Worm (Caenorhabditis elegans) whole organism, early embryonic: ENCODE data around the gene D1086.19.

ENCODE experiments used
- B0310.2 ChIP-seq: sonication (generic microtip); optimal IDR thresholded peaks from 2 replicates; lab custom pipeline; 2016; ENCODE audit warnings: mild to moderate bottlenecking, missing genetic modification characterization, missing compliant biosample characterization
- F13C5.2 ChIP-seq: sonication (generic microtip); optimal IDR thresholded peaks from 2 replicates; lab custom pipeline; 2017; ENCODE audit warnings: mild to moderate bottlenecking, missing genetic modification characterization, inconsistent platforms, missing compliant biosample characterization
- aly-1 ChIP-seq: sonication (generic microtip); optimal IDR thresholded peaks from 2 replicates; lab custom pipeline; 2016; ENCODE audit warnings: missing genetic modification characterization, missing compliant biosample characterization
- ama-1 ChIP-seq: fragments of 150-350 bp; optimal IDR thresholded peaks from 2 replicates; lab custom pipeline; 2014
- ceh-13 ChIP-seq: fragments of 200-800 bp; sonication (Bioruptor generic); optimal IDR thresholded peaks from 2 replicates; lab custom pipeline; 2018; ENCODE audit warnings: mild to moderate bottlenecking, missing genetic modification characterization, missing compliant biosample characterization
- ets-7 ChIP-seq: sonication (generic microtip); optimal IDR thresholded peaks from 2 replicates; lab custom pipeline; 2016; ENCODE audit warnings: missing genotype, missing genetic modification characterization, missing compliant biosample characterization
- flt-1 ChIP-seq: fragments of 200-800 bp; sonication (Bioruptor generic); IDR thresholded peaks from 2 replicates; pipeline ENCODE4 v1.3.6; 2022; ENCODE audit warnings: missing genetic modification characterization, missing compliant biosample characterization
- hmbx-1 ChIP-seq: sonication (generic microtip); optimal IDR thresholded peaks from 2 replicates; lab custom pipeline; 2016; ENCODE audit warnings: mild to moderate bottlenecking, missing genetic modification characterization, missing compliant biosample characterization
- hmg-4 ChIP-seq: fragments of 200-800 bp; sonication (Bioruptor generic); optimal IDR thresholded peaks from 2 replicates; lab custom pipeline; 2018; ENCODE audit warnings: mild to moderate bottlenecking, missing genetic modification characterization, missing compliant biosample characterization
- hnd-1 ChIP-seq: sonication (generic microtip); optimal IDR thresholded peaks from 2 replicates; lab custom pipeline; 2016; ENCODE audit warnings: missing genetic modification characterization, missing compliant biosample characterization
- pes-1 ChIP-seq: fragments of 200-800 bp; sonication (Bioruptor generic); IDR thresholded peaks from 2 replicates; pipeline ENCODE4 v1.3.6; 2022; ENCODE audit warnings: missing genetic modification reagents, missing genetic modification characterization, missing compliant biosample characterization
- sea-1 ChIP-seq: fragments of 200-800 bp; sonication (Bioruptor generic); conservative IDR thresholded peaks from 2 replicates; pipeline ENCODE4 v1.3.6; 2022; ENCODE audit warnings: missing genetic modification characterization, missing compliant biosample characterization
- tbx-37 ChIP-seq: fragments of 200-800 bp; sonication (Bioruptor generic); conservative IDR thresholded peaks from 2 replicates; pipeline ENCODE4 v1.3.6; 2022; ENCODE audit warnings: missing genetic modification reagents, missing genetic modification characterization, missing compliant biosample characterization
- tra-4 ChIP-seq: sonication (generic microtip); optimal IDR thresholded peaks from 2 replicates; lab custom pipeline; 2017; ENCODE audit warnings: missing genetic modification characterization, missing compliant biosample characterization

ce11 chrV:14094953-14095352 is 6.8 kb downstream of the D1086.19 start:
- TF ChIP-seq hnd-1 (tag; lab: Kevin White, UChicago) (no peak), hmbx-1 (tag; lab: Kevin White, UChicago) (no peak), tbx-37 (GFP tag; lab: Robert Waterston, UW) (no peak), ama-1 (no peak), pes-1 (no peak), tra-4 (tag; lab: Kevin White, UChicago) (no peak), hmg-4 (GFP tag; lab: Kevin White, UChicago) (no peak), flt-1 (GFP tag; lab: Robert Waterston, UW) (no peak), F13C5.2 (no peak), ets-7 (tag; lab: Kevin White, UChicago) (no peak), ceh-13 (GFP tag; lab: Kevin White, UChicago) (no peak), aly-1 (no peak), B0310.2 (tag; lab: Kevin White, UChicago) (no peak), sea-1 (GFP tag; lab: Robert Waterston, UW) (no peak)
